Worm (Caenorhabditis elegans) whole organism, L2 larva: ENCODE data around the gene R09F10.1.
A peak's percentile ranks its signal among the peaks of the same experiment; 100 is the strongest.

Experiments
- C34F6.9 ChIP-seq: fragments of 150-350 bp; optimal IDR thresholded peaks from 2 replicates; lab custom pipeline; 2014; ENCODE audit warnings: missing biosample characterization, missing genetic modification characterization
- F13H6.1 ChIP-seq: sonication (generic microtip); optimal IDR thresholded peaks from 2 replicates; lab custom pipeline; 2016; ENCODE audit warnings: missing genetic modification characterization, missing compliant biosample characterization
- ZK546.5 ChIP-seq: sonication (generic microtip); optimal IDR thresholded peaks from 2 replicates; lab custom pipeline; 2017; ENCODE audit warnings: missing biosample characterization, missing genetic modification characterization
- alr-1 ChIP-seq: fragments of 150-350 bp; optimal IDR thresholded peaks from 2 replicates; lab custom pipeline; 2014; ENCODE audit warnings: missing biosample characterization, missing genetic modification characterization
- ama-1 ChIP-seq: fragments of 150-350 bp; optimal IDR thresholded peaks from 2 replicates; lab custom pipeline; 2018; ENCODE audit warnings: inconsistent platforms
- ceh-16 ChIP-seq: fragments of 150-350 bp; optimal IDR thresholded peaks from 2 replicates; lab custom pipeline; 2014; ENCODE audit warnings: missing biosample characterization, missing genetic modification characterization
- ceh-82 ChIP-seq: fragments of 150-350 bp; optimal IDR thresholded peaks from 2 replicates; lab custom pipeline; 2014; ENCODE audit warnings: missing biosample characterization, missing genetic modification characterization
- dmd-4 ChIP-seq: sonication (generic microtip); optimal IDR thresholded peaks from 2 replicates; lab custom pipeline; 2017; ENCODE audit warnings: missing biosample characterization, missing genetic modification characterization
- elt-1 ChIP-seq: fragments of 150-350 bp; optimal IDR thresholded peaks from 2 replicates; lab custom pipeline; 2014; ENCODE audit warnings: missing biosample characterization, missing genetic modification characterization
- elt-3 ChIP-seq: sonication (generic microtip); optimal IDR thresholded peaks from 2 replicates; lab custom pipeline; 2017; ENCODE audit warnings: missing biosample characterization, missing genetic modification characterization
- gmeb-1 ChIP-seq: fragments of 150-350 bp; optimal IDR thresholded peaks from 2 replicates; lab custom pipeline; 2014; ENCODE audit warnings: missing biosample characterization, missing genetic modification characterization
- lin-39 ChIP-seq: fragments of 150-350 bp; optimal IDR thresholded peaks from 2 replicates; lab custom pipeline; 2014; ENCODE audit warnings: missing biosample characterization, missing genetic modification reagents, missing genetic modification characterization
- mab-5 ChIP-seq: fragments of 150-350 bp; optimal IDR thresholded peaks from 2 replicates; lab custom pipeline; 2014; ENCODE audit warnings: missing biosample characterization, missing genetic modification characterization
- mbf-1 ChIP-seq: sonication (generic microtip); optimal IDR thresholded peaks from 2 replicates; lab custom pipeline; 2017; ENCODE audit warnings: missing biosample characterization, missing genetic modification characterization
- nhr-11 ChIP-seq: fragments of 150-350 bp; optimal IDR thresholded peaks from 2 replicates; lab custom pipeline; 2014; ENCODE audit warnings: missing biosample characterization, missing genetic modification characterization
- nhr-129 ChIP-seq: fragments of 150-350 bp; optimal IDR thresholded peaks from 2 replicates; lab custom pipeline; 2014; ENCODE audit warnings: missing biosample characterization, missing genetic modification characterization
- nhr-237 ChIP-seq: fragments of 150-350 bp; optimal IDR thresholded peaks from 2 replicates; lab custom pipeline; 2014; ENCODE audit warnings: missing biosample characterization, missing genetic modification characterization
- nhr-25 ChIP-seq: fragments of 150-350 bp; sonication (generic microtip); optimal IDR thresholded peaks from 3 replicates; lab custom pipeline; 2014; ENCODE audit warnings: missing biosample characterization, missing genetic modification characterization
- nhr-6 ChIP-seq: fragments of 150-350 bp; optimal IDR thresholded peaks from 2 replicates; lab custom pipeline; 2014; ENCODE audit warnings: missing biosample characterization, missing genetic modification characterization
- nhr-77 ChIP-seq: fragments of 150-350 bp; optimal IDR thresholded peaks from 2 replicates; lab custom pipeline; 2014; ENCODE audit warnings: missing biosample characterization, missing genetic modification characterization
- peb-1 ChIP-seq: fragments of 150-350 bp; optimal IDR thresholded peaks from 2 replicates; lab custom pipeline; 2014; ENCODE audit warnings: missing biosample characterization, missing genetic modification characterization
- sem-4 ChIP-seq: fragments of 150-350 bp; optimal IDR thresholded peaks from 2 replicates; lab custom pipeline; 2014; ENCODE audit warnings: missing biosample characterization, missing genetic modification reagents, missing genetic modification characterization
- sma-3 ChIP-seq: sonication (generic microtip); optimal IDR thresholded peaks from 2 replicates; lab custom pipeline; 2016; ENCODE audit warnings: missing genetic modification reagents, missing genetic modification characterization, missing compliant biosample characterization
- unc-39 ChIP-seq: fragments of 150-350 bp; optimal IDR thresholded peaks from 2 replicates; lab custom pipeline; 2014; ENCODE audit warnings: missing biosample characterization, missing genetic modification characterization
- unc-55 ChIP-seq: fragments of 150-350 bp; sonication (generic microtip); optimal IDR thresholded peaks from 3 replicates; lab custom pipeline; 2014; ENCODE audit warnings: missing biosample characterization, missing genetic modification reagents, missing genetic modification characterization
- unc-62 ChIP-seq: fragments of 150-350 bp; optimal IDR thresholded peaks from 2 replicates; lab custom pipeline; 2014; ENCODE audit warnings: missing biosample characterization, missing genetic modification reagents, missing genetic modification characterization
- zag-1 ChIP-seq: fragments of 150-350 bp; optimal IDR thresholded peaks from 2 replicates; lab custom pipeline; 2014; ENCODE audit warnings: missing biosample characterization, missing genetic modification characterization
- ztf-1 ChIP-seq: fragments of 200-800 bp; sonication (Bioruptor generic); conservative IDR thresholded peaks from 2 replicates; pipeline ENCODE4 v1.3.6; 2022; ENCODE audit warnings: missing genetic modification characterization, missing compliant biosample characterization
- ztf-4 ChIP-seq: fragments of 150-350 bp; optimal IDR thresholded peaks from 2 replicates; lab custom pipeline; 2014; ENCODE audit warnings: missing biosample characterization, missing genetic modification characterization

The R09F10.1 gene

ce11 chrX:8302803-8303202, 20.6 kb upstream of the R09F10.1 start:
- TF ChIP-seq ama-1 (lab: Kevin White, UChicago), result no peak
- peak; percentile 39 for TF ChIP-seq nhr-25 (tag; lab: Kevin White, UChicago)
- no peak for TF ChIP-seq unc-39 (tag; lab: Kevin White, UChicago)
- TF ChIP-seq nhr-11, result no peak

- TF ChIP-seq elt-1 (tag; lab: Kevin White, UChicago) (no peak), zag-1 (tag; lab: Kevin White, UChicago) (no peak), sem-4 (tag; lab: Kevin White, UChicago) (peak; percentile 19), sma-3 (GFP tag; lab: Kevin White, UChicago) (no peak)
Measured at ce11 chrX:8307600-8307999, 15.8 kb upstream of the R09F10.1 start, which contains the start of gene R09F10.5. R09F10.5 (minus strand) TSS chrX:8307700.

- TF ChIP-seq unc-55, result peak; percentile 5
- no peak for TF ChIP-seq sem-4 (tag; lab: Kevin White, UChicago)
- TF ChIP-seq unc-39 (tag; lab: Kevin White, UChicago), result no peak
- TF ChIP-seq lin-39 (tag; lab: Kevin White, UChicago), result peak; percentile 19
- TF ChIP-seq ceh-16 (tag; lab: Kevin White, UChicago), result no peak
Measured at ce11 chrX:8308491-8308890, 14.9 kb upstream of the R09F10.1 start.

ce11 chrX:8310747-8311146, 12.6 kb upstream of the R09F10.1 start:
- TF ChIP-seq ceh-16 (tag; lab: Kevin White, UChicago), result no peak
- peak; percentile 11 for TF ChIP-seq unc-55

ce11 chrX:8311590-8311989, 11.8 kb upstream of the R09F10.1 start:
- no peak for TF ChIP-seq nhr-237 (tag; lab: Kevin White, UChicago)
- no peak for TF ChIP-seq zag-1 (tag; lab: Kevin White, UChicago)
- no peak for TF ChIP-seq elt-3 (tag; lab: Kevin White, UChicago)
- no peak for TF ChIP-seq ZK546.5 (tag; lab: Kevin White, UChicago)
- no peak for TF ChIP-seq C34F6.9 (tag; lab: Kevin White, UChicago)
- TF ChIP-seq sma-3 (GFP tag; lab: Kevin White, UChicago), result no peak

ce11 chrX:8318950-8319349, 4.4 kb upstream of the R09F10.1 start, which contains the start of gene srh-11:
srh-11 (minus strand) TSS chrX:8319050.
- TF ChIP-seq nhr-237 (tag; lab: Kevin White, UChicago) (no peak), lin-39 (tag; lab: Kevin White, UChicago) (no peak), nhr-77 (tag; lab: Kevin White, UChicago) (no peak), nhr-6 (tag; lab: Kevin White, UChicago) (no peak), F13H6.1 (tag; lab: Kevin White, UChicago) (no peak), alr-1 (tag; lab: Kevin White, UChicago) (no peak), elt-3 (tag; lab: Kevin White, UChicago) (no peak), mab-5 (tag; lab: Kevin White, UChicago) (no peak), peb-1 (tag; lab: Kevin White, UChicago) (no peak), ceh-82 (tag; lab: Kevin White, UChicago) (no peak), sem-4 (tag; lab: Kevin White, UChicago) (no peak), zag-1 (tag; lab: Kevin White, UChicago) (no peak), ZK546.5 (tag; lab: Kevin White, UChicago) (no peak)

- TF ChIP-seq ZK546.5 (tag; lab: Kevin White, UChicago) (no peak), F13H6.1 (tag; lab: Kevin White, UChicago) (no peak), alr-1 (tag; lab: Kevin White, UChicago) (no peak), ztf-1 (GFP tag; lab: Robert Waterston, UW) (no peak), lin-39 (tag; lab: Kevin White, UChicago) (no peak), gmeb-1 (no peak), dmd-4 (no peak), nhr-11 (no peak), ztf-4 (tag; lab: Kevin White, UChicago) (no peak), unc-62 (GFP tag; lab: Kevin White, UChicago) (no peak), sem-4 (tag; lab: Kevin White, UChicago) (no peak), mbf-1 (tag; lab: Kevin White, UChicago) (no peak), nhr-129 (no peak), unc-55 (no peak)
Measured at ce11 chrX:8320889-8321288, 2.5 kb upstream of the R09F10.1 start, which contains the start of gene pqn-57. pqn-57 (minus strand) TSS chrX:8320989.
